Worm (Caenorhabditis elegans) whole organism, L1 larva: ENCODE results near the gene Y73B6BL.27.

ENCODE experiments used
- C34B4.2 ChIP-seq: sonication (generic microtip); optimal IDR thresholded peaks from 2 replicates; lab custom pipeline; 2017; ENCODE audit warnings: mild to moderate bottlenecking, missing genetic modification characterization, missing compliant biosample characterization
- F16B12.6 ChIP-seq: fragments of 150-350 bp; optimal IDR thresholded peaks from 2 replicates; lab custom pipeline; 2014; ENCODE audit warnings: missing biosample characterization, missing genetic modification characterization
- aha-1 ChIP-seq: fragments of 150-350 bp; optimal IDR thresholded peaks from 2 replicates; lab custom pipeline; 2014; ENCODE audit warnings: missing biosample characterization, missing genetic modification characterization
- alr-1 ChIP-seq: fragments of 200-800 bp; sonication (Bioruptor generic); optimal IDR thresholded peaks from 2 replicates; lab custom pipeline; 2018; ENCODE audit warnings: borderline replicate concordance, mild to moderate bottlenecking, missing genetic modification characterization, missing compliant biosample characterization
- aly-2 ChIP-seq: fragments of 150-350 bp; optimal IDR thresholded peaks from 2 replicates; lab custom pipeline; 2014; ENCODE audit warnings: missing biosample characterization, missing genetic modification characterization
- ama-1 ChIP-seq: fragments of 150-350 bp; optimal IDR thresholded peaks from 2 replicates; lab custom pipeline; 2014
- blmp-1 ChIP-seq: fragments of 150-350 bp; optimal IDR thresholded peaks from 2 replicates; lab custom pipeline; 2014; ENCODE audit warnings: missing biosample characterization, missing genetic modification characterization
- ceh-8 ChIP-seq: fragments of 200-800 bp; sonication (Bioruptor generic); optimal IDR thresholded peaks from 2 replicates; lab custom pipeline; 2018; ENCODE audit warnings: mild to moderate bottlenecking, missing genetic modification characterization, moderate library complexity, missing compliant biosample characterization
- ceh-82 ChIP-seq, 3 experiments: fragments of 150-350 bp in 1 of 3; sonication (generic microtip) in 2 of 3; optimal IDR thresholded peaks; 2 replicates each; lab custom pipeline; 2014 to 2017; ENCODE audit warnings: missing biosample characterization in 3 of 3, missing genetic modification characterization in 3 of 3
- ces-1 ChIP-seq: fragments of 150-350 bp; optimal IDR thresholded peaks from 2 replicates; lab custom pipeline; 2014; ENCODE audit warnings: missing biosample characterization, missing genetic modification reagents, missing genetic modification characterization
- dpl-1 ChIP-seq, 3 experiments: fragments of 150-350 bp in 2 of 3; sonication (generic microtip) in 1 of 3; optimal IDR thresholded peaks; 2 replicates each; lab custom pipeline; 2014 to 2017; ENCODE audit warnings: missing biosample characterization in 3 of 3, missing genetic modification characterization in 3 of 3, missing genetic modification reagents in 3 of 3
- efl-1 ChIP-seq, 4 experiments: fragments of 150-350 bp; optimal IDR thresholded peaks in 3 of 4; peaks in 1 of 4; 1 replicate in 1 of 4; 2 replicates in 3 of 4; lab custom pipeline; 2014; ENCODE audit warnings: missing biosample characterization in 2 of 4, missing genetic modification characterization in 2 of 4, missing genetic modification reagents in 2 of 4
- egl-27 ChIP-seq, 2 experiments: fragments of 150-350 bp in 1 of 2; sonication (generic microtip); optimal IDR thresholded peaks; 3 replicates each; lab custom pipeline; 2017 to 2018; ENCODE audit warnings: missing biosample characterization in 2 of 2, missing genetic modification characterization in 2 of 2, missing genetic modification reagents in 2 of 2
- elt-2 ChIP-seq: sonication (generic microtip); optimal IDR thresholded peaks from 2 replicates; lab custom pipeline; 2016; ENCODE audit warnings: missing genetic modification characterization, mild to moderate bottlenecking, inconsistent platforms, missing compliant biosample characterization, missing genetic modification reagents
- elt-3 ChIP-seq, 6 experiments: fragments of 150-350 bp in 1 of 6; sonication (generic microtip); optimal IDR thresholded peaks; 2 replicates each; lab custom pipeline; 2017 to 2018; ENCODE audit warnings: missing biosample characterization in 6 of 6, missing genetic modification characterization in 6 of 6, inconsistent platforms in 1 of 6
- fkh-10 ChIP-seq: sonication (generic microtip); optimal IDR thresholded peaks from 2 replicates; lab custom pipeline; 2017; ENCODE audit warnings: missing biosample characterization, missing genetic modification reagents, missing genetic modification characterization
- fos-1 ChIP-seq: fragments of 150-350 bp; optimal IDR thresholded peaks from 2 replicates; lab custom pipeline; 2014; ENCODE audit warnings: missing biosample characterization, missing genetic modification characterization
- hlh-17 ChIP-seq: fragments of 200-800 bp; sonication (Bioruptor generic); optimal IDR thresholded peaks from 2 replicates; lab custom pipeline; 2018; ENCODE audit warnings: missing genetic modification characterization, mild to moderate bottlenecking, missing compliant biosample characterization, moderate library complexity, borderline replicate concordance
- hlh-4 ChIP-seq: sonication (generic microtip); optimal IDR thresholded peaks from 2 replicates; lab custom pipeline; 2016; ENCODE audit warnings: mild to moderate bottlenecking, missing genetic modification characterization, missing compliant biosample characterization
- irx-1 ChIP-seq: sonication (generic microtip); optimal IDR thresholded peaks from 2 replicates; lab custom pipeline; 2016; ENCODE audit warnings: missing genetic modification characterization, missing compliant biosample characterization
- isw-1 ChIP-seq: fragments of 200-800 bp; sonication (Bioruptor generic); IDR thresholded peaks from 2 replicates; pipeline ENCODE4 v1.3.6; 2022; ENCODE audit warnings: missing genetic modification characterization, missing compliant biosample characterization
- jun-1 ChIP-seq: fragments of 150-350 bp; optimal IDR thresholded peaks from 2 replicates; lab custom pipeline; 2014; ENCODE audit warnings: missing biosample characterization, missing genetic modification reagents, missing genetic modification characterization
- lin-13 ChIP-seq: fragments of 150-350 bp; optimal IDR thresholded peaks from 2 replicates; lab custom pipeline; 2014; ENCODE audit warnings: missing biosample characterization, missing genetic modification reagents, missing genetic modification characterization
- lin-15B ChIP-seq: fragments of 150-350 bp; sonication (generic microtip); optimal IDR thresholded peaks from 3 replicates; lab custom pipeline; 2014; ENCODE audit warnings: missing biosample characterization, missing genetic modification characterization
- lin-35 ChIP-seq, 2 experiments: fragments of 150-350 bp; optimal IDR thresholded peaks; 2 replicates each; lab custom pipeline; 2014; ENCODE audit warnings: missing biosample characterization in 2 of 2, missing genetic modification characterization in 2 of 2, missing genetic modification reagents in 2 of 2
- lin-39 ChIP-seq: fragments of 150-350 bp; optimal IDR thresholded peaks from 2 replicates; lab custom pipeline; 2014; ENCODE audit warnings: missing biosample characterization, missing genetic modification reagents, missing genetic modification characterization
- lir-3 ChIP-seq: sonication (generic microtip); optimal IDR thresholded peaks from 2 replicates; lab custom pipeline; 2016; ENCODE audit warnings: mild to moderate bottlenecking, missing genetic modification characterization, moderate library complexity, missing compliant biosample characterization; ENCODE audit not compliant: poor library complexity
- mef-2 ChIP-seq: fragments of 150-350 bp; optimal IDR thresholded peaks from 2 replicates; lab custom pipeline; 2014; ENCODE audit warnings: missing biosample characterization, missing genetic modification characterization
- nhr-12 ChIP-seq: sonication (generic microtip); optimal IDR thresholded peaks from 2 replicates; lab custom pipeline; 2017; ENCODE audit warnings: missing biosample characterization, missing genetic modification characterization
- nhr-20 ChIP-seq: sonication (generic microtip); optimal IDR thresholded peaks from 2 replicates; lab custom pipeline; 2016; ENCODE audit warnings: mild to moderate bottlenecking, missing genetic modification characterization, missing compliant biosample characterization
- nhr-237 ChIP-seq: fragments of 150-350 bp; optimal IDR thresholded peaks from 2 replicates; lab custom pipeline; 2014; ENCODE audit warnings: missing biosample characterization, missing genetic modification characterization
- nhr-28 ChIP-seq: fragments of 150-350 bp; optimal IDR thresholded peaks from 2 replicates; lab custom pipeline; 2014; ENCODE audit warnings: missing biosample characterization, missing genetic modification characterization
- nhr-47 ChIP-seq: sonication (generic microtip); optimal IDR thresholded peaks from 2 replicates; lab custom pipeline; 2016; ENCODE audit warnings: mild to moderate bottlenecking, missing genetic modification characterization, moderate library complexity, missing compliant biosample characterization
- nhr-71 ChIP-seq: sonication (generic microtip); optimal IDR thresholded peaks from 2 replicates; lab custom pipeline; 2016; ENCODE audit warnings: mild to moderate bottlenecking, missing genetic modification characterization, moderate library complexity, missing compliant biosample characterization
- nhr-77 ChIP-seq: fragments of 150-350 bp; optimal IDR thresholded peaks from 2 replicates; lab custom pipeline; 2014; ENCODE audit warnings: missing biosample characterization, missing genetic modification characterization
- nhr-84 ChIP-seq: sonication (generic microtip); optimal IDR thresholded peaks from 2 replicates; lab custom pipeline; 2017; ENCODE audit warnings: missing biosample characterization, missing genetic modification characterization
- pag-3 ChIP-seq: sonication (generic microtip); optimal IDR thresholded peaks from 2 replicates; lab custom pipeline; 2017; ENCODE audit warnings: missing genetic modification characterization, mild to moderate bottlenecking, missing compliant biosample characterization, antibody characterized with exemption, borderline replicate concordance; ENCODE audit not compliant: insufficient read depth
- pax-3 ChIP-seq: fragments of 200-800 bp; sonication (Bioruptor generic); optimal IDR thresholded peaks from 2 replicates; lab custom pipeline; 2018; ENCODE audit warnings: mild to moderate bottlenecking, missing genetic modification characterization, moderate library complexity, missing compliant biosample characterization
- rnt-1 ChIP-seq: sonication (generic microtip); optimal IDR thresholded peaks from 2 replicates; lab custom pipeline; 2016; ENCODE audit warnings: mild to moderate bottlenecking, missing genetic modification characterization, moderate library complexity, missing compliant biosample characterization
- skn-1 ChIP-seq: fragments of 150-350 bp; optimal IDR thresholded peaks from 2 replicates; lab custom pipeline; 2014; ENCODE audit warnings: missing biosample characterization, missing genetic modification characterization
- snpc-4 ChIP-seq: fragments of 150-350 bp; optimal IDR thresholded peaks from 2 replicates; lab custom pipeline; 2014; ENCODE audit warnings: missing biosample characterization, missing genetic modification characterization
- sox-4 ChIP-seq: sonication (generic microtip); optimal IDR thresholded peaks from 2 replicates; lab custom pipeline; 2016; ENCODE audit warnings: missing genetic modification characterization, missing compliant biosample characterization
- swsn-7 ChIP-seq: sonication (generic microtip); optimal IDR thresholded peaks from 2 replicates; lab custom pipeline; 2016; ENCODE audit warnings: missing genetic modification characterization, missing compliant biosample characterization
- tlp-1 ChIP-seq: fragments of 150-350 bp; optimal IDR thresholded peaks from 2 replicates; lab custom pipeline; 2014; ENCODE audit warnings: missing biosample characterization, missing genetic modification characterization
- unc-62 ChIP-seq: fragments of 150-350 bp; optimal IDR thresholded peaks from 2 replicates; lab custom pipeline; 2014; ENCODE audit warnings: missing biosample characterization, missing genetic modification reagents, missing genetic modification characterization
- unc-98 ChIP-seq: fragments of 200-800 bp; sonication (Bioruptor generic); IDR thresholded peaks from 2 replicates; pipeline ENCODE4 v1.3.6; 2022; ENCODE audit warnings: missing genetic modification characterization, missing compliant biosample characterization
- vab-15 ChIP-seq: sonication (generic microtip); optimal IDR thresholded peaks from 2 replicates; lab custom pipeline; 2017; ENCODE audit warnings: missing genotype, mild to moderate bottlenecking, missing genetic modification characterization, missing compliant biosample characterization
- zip-4 ChIP-seq: fragments of 200-800 bp; sonication (Bioruptor generic); optimal IDR thresholded peaks from 2 replicates; lab custom pipeline; 2018; ENCODE audit warnings: mild to moderate bottlenecking, missing genetic modification characterization, moderate library complexity, missing compliant biosample characterization
- ztf-4 ChIP-seq: fragments of 150-350 bp; optimal IDR thresholded peaks from 2 replicates; lab custom pipeline; 2014; ENCODE audit warnings: missing biosample characterization, missing genetic modification characterization

Y73B6BL.27 gene

DNA sequence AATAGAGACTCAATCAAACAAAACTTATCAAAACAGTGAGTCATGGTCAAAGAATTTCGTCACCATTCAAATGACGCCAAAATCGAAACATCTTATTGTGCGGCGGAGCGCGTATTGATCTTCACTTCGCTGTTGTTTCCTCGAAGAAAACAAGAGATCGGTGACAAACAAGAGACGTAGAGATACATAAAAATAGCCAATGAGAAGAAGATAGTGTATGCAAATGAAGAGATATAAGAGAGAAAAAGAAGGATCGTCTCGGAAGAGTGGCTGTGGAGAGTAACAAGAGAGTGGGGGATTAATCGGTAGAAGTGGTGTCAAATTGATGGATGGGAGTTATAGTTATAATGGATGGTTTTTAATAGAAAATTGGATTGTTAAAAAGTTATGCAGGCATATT is 1.7 kb upstream of the Y73B6BL.27 start (continued):
- TF ChIP-seq dpl-1 (GFP tag; optimal IDR thresholded peaks at IDR 0.05; lab: Kevin White, UChicago) (peak; percentile 22 to 50 (median 27)), fkh-10 (GFP tag; lab: Kevin White, UChicago) (peak; percentile 33), ces-1 (GFP tag; lab: Kevin White, UChicago) (no peak), nhr-28 (tag; lab: Kevin White, UChicago) (no peak), elt-2 (tag; lab: Kevin White, UChicago) (no peak), zip-4 (no peak), nhr-20 (tag; lab: Kevin White, UChicago) (peak; percentile 43), pax-3 (no peak), ama-1 (no peak), jun-1 (tag; lab: Kevin White, UChicago) (peak; percentile 31), C34B4.2 (tag; lab: Kevin White, UChicago) (no peak), efl-1 (optimal IDR thresholded peaks at IDR 0.05; lab: Kevin White, UChicago) (peak; percentile 59 to 63), efl-1 (GFP tag; optimal IDR thresholded peaks at IDR 0.05 in 1 of 2; lab: Kevin White, UChicago) (peak; percentile 52 to 53), nhr-237 (no peak), lir-3 (tag; lab: Kevin White, UChicago) (peak; percentile 32), ceh-8 (GFP tag; lab: Kevin White, UChicago) (no peak), tlp-1 (tag; lab: Kevin White, UChicago) (no peak), nhr-12 (no peak), nhr-84 (tag; lab: Kevin White, UChicago) (no peak), lin-13 (GFP tag; lab: Kevin White, UChicago) (peak; percentile 6), rnt-1 (tag; lab: Kevin White, UChicago) (peak; percentile 35), egl-27 (tag; optimal IDR thresholded peaks at IDR 0.05; lab: Kevin White, UChicago) (no peak), nhr-71 (peak; percentile 63), alr-1 (no peak), mef-2 (no peak), swsn-7 (tag; lab: Kevin White, UChicago) (peak; percentile 49), irx-1 (tag; lab: Kevin White, UChicago) (peak; percentile 47), blmp-1 (tag; lab: Kevin White, UChicago) (peak; percentile 75), unc-62 (GFP tag; lab: Kevin White, UChicago) (no peak), sox-4 (tag; lab: Kevin White, UChicago) (no peak), isw-1 (GFP tag; lab: Robert Waterston, UW) (no peak; the same call in 1 of the 2 replicates), ztf-4 (tag; lab: Kevin White, UChicago) (no peak), lin-15B (tag; lab: Kevin White, UChicago) (peak; percentile 45), lin-39 (tag; lab: Kevin White, UChicago) (peak; percentile 28), vab-15 (tag; lab: Kevin White, UChicago) (no peak), hlh-17 (GFP tag; lab: Kevin White, UChicago) (no peak), lin-35 (GFP tag; optimal IDR thresholded peaks at IDR 0.05; lab: Kevin White, UChicago) (peak; percentile 21 to 52), fos-1 (tag; lab: Kevin White, UChicago) (peak; percentile 42), skn-1 (tag; lab: Kevin White, UChicago) (peak; percentile 22), nhr-47 (peak; percentile 56)

DNA sequence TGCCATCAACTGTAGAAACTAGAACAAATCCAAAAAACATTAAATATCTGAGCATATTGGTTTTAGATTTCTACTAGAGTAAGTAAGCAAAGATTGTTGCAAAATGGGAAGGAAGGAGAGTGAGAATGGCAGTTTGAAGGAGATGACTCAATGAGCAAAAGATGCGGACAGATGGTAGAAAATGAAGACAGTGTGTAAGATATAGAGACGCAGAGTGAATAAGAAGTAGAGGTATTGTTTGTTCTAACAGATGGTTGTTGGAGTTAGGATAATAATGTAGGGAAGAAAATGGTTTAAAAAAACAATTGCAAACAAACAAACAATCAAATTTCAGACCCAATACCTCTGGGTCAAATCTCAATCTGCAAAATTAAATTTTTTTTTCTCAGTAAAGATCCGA is 1.8 kb downstream of the Y73B6BL.27 start, which contains the start of gene tmed-13:
Gene tmed-13, minus strand, starts transcription at position 169 of the 400 bp plus-strand sequence.
- TF ChIP-seq hlh-4 (no peak), aly-2 (tag; lab: Kevin White, UChicago) (no peak), fkh-10 (GFP tag; lab: Kevin White, UChicago) (no peak), lin-39 (tag; lab: Kevin White, UChicago) (no peak), nhr-47 (no peak), blmp-1 (tag; lab: Kevin White, UChicago) (no peak), pax-3 (no peak), ztf-4 (tag; lab: Kevin White, UChicago) (no peak), mef-2 (no peak), ces-1 (GFP tag; lab: Kevin White, UChicago) (no peak), F16B12.6 (tag; lab: Kevin White, UChicago) (no peak), nhr-77 (no peak), aha-1 (no peak), elt-3 (tag; optimal IDR thresholded peaks at IDR 0.05; lab: Kevin White, UChicago) (no peak), unc-62 (GFP tag; lab: Kevin White, UChicago) (no peak), ceh-82 (tag; optimal IDR thresholded peaks at IDR 0.05; lab: Kevin White, UChicago) (no peak), ama-1 (no peak), snpc-4 (tag; lab: Kevin White, UChicago) (no peak), unc-98 (GFP tag; lab: Robert Waterston, UW) (no peak), pag-3 (tag; lab: Kevin White, UChicago) (no peak)
- TF ChIP-seq, all 84 proteins: peak for 0
